Worm (Caenorhabditis elegans) whole organism, L1 larva: ENCODE measurements around the gene lhfp-4.

Experiments used
- C04F5.9 ChIP-seq: sonication (generic microtip); optimal IDR thresholded peaks from 2 replicates; lab custom pipeline; 2016; ENCODE audit warnings: missing genetic modification characterization, missing compliant biosample characterization
- C34B4.2 ChIP-seq: sonication (generic microtip); optimal IDR thresholded peaks from 2 replicates; lab custom pipeline; 2017; ENCODE audit warnings: mild to moderate bottlenecking, missing genetic modification characterization, missing compliant biosample characterization
- F16B12.6 ChIP-seq: fragments of 150-350 bp; optimal IDR thresholded peaks from 2 replicates; lab custom pipeline; 2014; ENCODE audit warnings: missing biosample characterization, missing genetic modification characterization
- ceh-63 ChIP-seq: fragments of 200-800 bp; sonication (Bioruptor generic); optimal IDR thresholded peaks from 2 replicates; lab custom pipeline; 2018; ENCODE audit warnings: mild to moderate bottlenecking, missing genetic modification characterization, missing compliant biosample characterization
- ceh-82 ChIP-seq, 3 experiments: fragments of 150-350 bp in 1 of 3; sonication (generic microtip) in 2 of 3; optimal IDR thresholded peaks; 2 replicates each; lab custom pipeline; 2014 to 2017; ENCODE audit warnings: missing biosample characterization in 3 of 3, missing genetic modification characterization in 3 of 3
- ceh-88 ChIP-seq: fragments of 200-800 bp; sonication (Bioruptor generic); IDR thresholded peaks from 2 replicates; pipeline ENCODE4 v1.3.6; 2022; ENCODE audit warnings: missing genetic modification characterization, missing compliant biosample characterization
- ceh-90 ChIP-seq: sonication (generic microtip); optimal IDR thresholded peaks from 2 replicates; lab custom pipeline; 2016; ENCODE audit warnings: missing genetic modification characterization, missing compliant biosample characterization
- ces-1 ChIP-seq: fragments of 150-350 bp; optimal IDR thresholded peaks from 2 replicates; lab custom pipeline; 2014; ENCODE audit warnings: missing biosample characterization, missing genetic modification reagents, missing genetic modification characterization
- dsc-1 ChIP-seq: sonication (generic microtip); optimal IDR thresholded peaks from 2 replicates; lab custom pipeline; 2016; ENCODE audit warnings: mild to moderate bottlenecking, missing genetic modification characterization, missing compliant biosample characterization
- efl-1 ChIP-seq, 4 experiments: fragments of 150-350 bp; optimal IDR thresholded peaks in 3 of 4; peaks in 1 of 4; 1 replicate in 1 of 4; 2 replicates in 3 of 4; lab custom pipeline; 2014; ENCODE audit warnings: missing biosample characterization in 2 of 4, missing genetic modification characterization in 2 of 4, missing genetic modification reagents in 2 of 4
- egl-13 ChIP-seq: sonication (generic microtip); optimal IDR thresholded peaks from 2 replicates; lab custom pipeline; 2016; ENCODE audit warnings: missing genotype, missing genetic modification reagents, missing genetic modification characterization, missing compliant biosample characterization
- egl-27 ChIP-seq, 2 experiments: fragments of 150-350 bp in 1 of 2; sonication (generic microtip); optimal IDR thresholded peaks; 3 replicates each; lab custom pipeline; 2017 to 2018; ENCODE audit warnings: missing biosample characterization in 2 of 2, missing genetic modification characterization in 2 of 2, missing genetic modification reagents in 2 of 2
- elt-2 ChIP-seq: sonication (generic microtip); optimal IDR thresholded peaks from 2 replicates; lab custom pipeline; 2016; ENCODE audit warnings: missing genetic modification characterization, mild to moderate bottlenecking, inconsistent platforms, missing compliant biosample characterization, missing genetic modification reagents
- elt-3 ChIP-seq, 6 experiments: fragments of 150-350 bp in 1 of 6; sonication (generic microtip); optimal IDR thresholded peaks; 2 replicates each; lab custom pipeline; 2017 to 2018; ENCODE audit warnings: missing biosample characterization in 6 of 6, missing genetic modification characterization in 6 of 6, inconsistent platforms in 1 of 6
- fkh-8 ChIP-seq: sonication (generic microtip); optimal IDR thresholded peaks from 2 replicates; lab custom pipeline; 2016; ENCODE audit warnings: mild to moderate bottlenecking, missing genetic modification characterization, missing compliant biosample characterization
- fos-1 ChIP-seq: fragments of 150-350 bp; optimal IDR thresholded peaks from 2 replicates; lab custom pipeline; 2014; ENCODE audit warnings: missing biosample characterization, missing genetic modification characterization
- grh-1 ChIP-seq: fragments of 200-800 bp; sonication (Bioruptor generic); IDR thresholded peaks from 2 replicates; pipeline ENCODE4 v1.3.6; 2022; ENCODE audit warnings: missing genetic modification reagents, missing genetic modification characterization, missing compliant biosample characterization
- hlh-17 ChIP-seq: fragments of 200-800 bp; sonication (Bioruptor generic); optimal IDR thresholded peaks from 2 replicates; lab custom pipeline; 2018; ENCODE audit warnings: missing genetic modification characterization, mild to moderate bottlenecking, missing compliant biosample characterization, moderate library complexity, borderline replicate concordance
- hlh-4 ChIP-seq: sonication (generic microtip); optimal IDR thresholded peaks from 2 replicates; lab custom pipeline; 2016; ENCODE audit warnings: mild to moderate bottlenecking, missing genetic modification characterization, missing compliant biosample characterization
- hpl-2 ChIP-seq: fragments of 150-350 bp; optimal IDR thresholded peaks from 2 replicates; lab custom pipeline; 2014; ENCODE audit warnings: missing biosample characterization, missing genetic modification reagents, missing genetic modification characterization
- isw-1 ChIP-seq: fragments of 200-800 bp; sonication (Bioruptor generic); IDR thresholded peaks from 2 replicates; pipeline ENCODE4 v1.3.6; 2022; ENCODE audit warnings: missing genetic modification characterization, missing compliant biosample characterization
- jun-1 ChIP-seq: fragments of 150-350 bp; optimal IDR thresholded peaks from 2 replicates; lab custom pipeline; 2014; ENCODE audit warnings: missing biosample characterization, missing genetic modification reagents, missing genetic modification characterization
- lin-14 ChIP-seq: fragments of 200-800 bp; sonication (Bioruptor generic); optimal IDR thresholded peaks from 2 replicates; lab custom pipeline; 2018; ENCODE audit warnings: mild to moderate bottlenecking, missing genetic modification characterization, moderate library complexity, missing compliant biosample characterization
- lin-15B ChIP-seq: fragments of 150-350 bp; sonication (generic microtip); optimal IDR thresholded peaks from 3 replicates; lab custom pipeline; 2014; ENCODE audit warnings: missing biosample characterization, missing genetic modification characterization
- lin-35 ChIP-seq, 2 experiments: fragments of 150-350 bp; optimal IDR thresholded peaks; 2 replicates each; lab custom pipeline; 2014; ENCODE audit warnings: missing biosample characterization in 2 of 2, missing genetic modification characterization in 2 of 2, missing genetic modification reagents in 2 of 2
- lin-39 ChIP-seq: fragments of 150-350 bp; optimal IDR thresholded peaks from 2 replicates; lab custom pipeline; 2014; ENCODE audit warnings: missing biosample characterization, missing genetic modification reagents, missing genetic modification characterization
- lir-3 ChIP-seq: sonication (generic microtip); optimal IDR thresholded peaks from 2 replicates; lab custom pipeline; 2016; ENCODE audit warnings: mild to moderate bottlenecking, missing genetic modification characterization, moderate library complexity, missing compliant biosample characterization; ENCODE audit not compliant: poor library complexity
- mdl-1 ChIP-seq, 2 experiments: fragments of 150-350 bp; optimal IDR thresholded peaks; 2 replicates each; lab custom pipeline; 2014 to 2017; ENCODE audit warnings: missing biosample characterization in 2 of 2, missing genetic modification characterization in 2 of 2, inconsistent platforms in 1 of 2
- nhr-19 ChIP-seq: fragments of 200-800 bp; sonication (Bioruptor generic); conservative IDR thresholded peaks from 2 replicates; pipeline ENCODE4 v1.3.6; 2022; ENCODE audit warnings: missing genetic modification characterization, missing compliant biosample characterization
- nhr-237 ChIP-seq: fragments of 150-350 bp; optimal IDR thresholded peaks from 2 replicates; lab custom pipeline; 2014; ENCODE audit warnings: missing biosample characterization, missing genetic modification characterization
- nhr-28 ChIP-seq: fragments of 150-350 bp; optimal IDR thresholded peaks from 2 replicates; lab custom pipeline; 2014; ENCODE audit warnings: missing biosample characterization, missing genetic modification characterization
- nhr-71 ChIP-seq: sonication (generic microtip); optimal IDR thresholded peaks from 2 replicates; lab custom pipeline; 2016; ENCODE audit warnings: mild to moderate bottlenecking, missing genetic modification characterization, moderate library complexity, missing compliant biosample characterization
- nhr-76 ChIP-seq: sonication (generic microtip); optimal IDR thresholded peaks from 2 replicates; lab custom pipeline; 2017; ENCODE audit warnings: missing biosample characterization, missing genetic modification characterization
- nhr-77 ChIP-seq: fragments of 150-350 bp; optimal IDR thresholded peaks from 2 replicates; lab custom pipeline; 2014; ENCODE audit warnings: missing biosample characterization, missing genetic modification characterization
- pax-3 ChIP-seq: fragments of 200-800 bp; sonication (Bioruptor generic); optimal IDR thresholded peaks from 2 replicates; lab custom pipeline; 2018; ENCODE audit warnings: mild to moderate bottlenecking, missing genetic modification characterization, moderate library complexity, missing compliant biosample characterization
- pqm-1 ChIP-seq: sonication (generic microtip); optimal IDR thresholded peaks from 3 replicates; lab custom pipeline; 2017; ENCODE audit warnings: missing biosample characterization, missing genetic modification characterization
- snpc-4 ChIP-seq: fragments of 150-350 bp; optimal IDR thresholded peaks from 2 replicates; lab custom pipeline; 2014; ENCODE audit warnings: missing biosample characterization, missing genetic modification characterization
- sox-4 ChIP-seq: sonication (generic microtip); optimal IDR thresholded peaks from 2 replicates; lab custom pipeline; 2016; ENCODE audit warnings: missing genetic modification characterization, missing compliant biosample characterization
- sptf-1 ChIP-seq: fragments of 150-350 bp; optimal IDR thresholded peaks from 2 replicates; lab custom pipeline; 2014; ENCODE audit warnings: missing biosample characterization, missing genetic modification characterization
- sup-37 ChIP-seq: fragments of 200-800 bp; sonication (Bioruptor generic); optimal IDR thresholded peaks from 2 replicates; lab custom pipeline; 2018; ENCODE audit warnings: mild to moderate bottlenecking, missing genetic modification characterization, missing compliant biosample characterization
- swsn-7 ChIP-seq: sonication (generic microtip); optimal IDR thresholded peaks from 2 replicates; lab custom pipeline; 2016; ENCODE audit warnings: missing genetic modification characterization, missing compliant biosample characterization
- tbx-2 ChIP-seq: sonication (generic microtip); optimal IDR thresholded peaks from 2 replicates; lab custom pipeline; 2016; ENCODE audit warnings: missing genetic modification characterization, missing compliant biosample characterization
- tlp-1 ChIP-seq: fragments of 150-350 bp; optimal IDR thresholded peaks from 2 replicates; lab custom pipeline; 2014; ENCODE audit warnings: missing biosample characterization, missing genetic modification characterization
- vab-15 ChIP-seq: sonication (generic microtip); optimal IDR thresholded peaks from 2 replicates; lab custom pipeline; 2017; ENCODE audit warnings: missing genotype, mild to moderate bottlenecking, missing genetic modification characterization, missing compliant biosample characterization
- xbp-1 ChIP-seq: sonication (generic microtip); optimal IDR thresholded peaks from 2 replicates; lab custom pipeline; 2016; ENCODE audit warnings: missing genetic modification characterization, missing compliant biosample characterization
- zag-1 ChIP-seq: fragments of 150-350 bp; optimal IDR thresholded peaks from 2 replicates; lab custom pipeline; 2014; ENCODE audit warnings: missing biosample characterization, missing genetic modification characterization
- ztf-11 ChIP-seq, 2 experiments: sonication (generic microtip); optimal IDR thresholded peaks; 2 replicates each; lab custom pipeline; 2016 to 2017; ENCODE audit warnings: missing genetic modification characterization in 2 of 2, missing biosample characterization in 1 of 2, missing compliant biosample characterization in 1 of 2
- ztf-4 ChIP-seq: fragments of 150-350 bp; optimal IDR thresholded peaks from 2 replicates; lab custom pipeline; 2014; ENCODE audit warnings: missing biosample characterization, missing genetic modification characterization

The lhfp-4 gene

ce11 chrIV:17278363-17278762 is 3.0 kb downstream of the lhfp-4 start (continued):
- TF ChIP-seq swsn-7 (peak; percentile 99), tlp-1 (tag; lab: Kevin White, UChicago) (no peak), tbx-2 (tag; lab: Kevin White, UChicago) (peak; percentile 98), ceh-88 (GFP tag; lab: Robert Waterston, UW) (peak; percentile 98), lin-39 (tag; lab: Kevin White, UChicago) (peak; percentile 91), hlh-4 (peak; percentile 72), fkh-8 (peak; percentile 100), nhr-237 (tag; lab: Kevin White, UChicago) (peak; percentile 92), hlh-17 (peak; percentile 23), ceh-82 (tag; optimal IDR thresholded peaks at IDR 0.05; lab: Kevin White, UChicago) (peak; percentile 94 to 97 (median 95)), lir-3 (peak; percentile 80), lin-35 (GFP tag; optimal IDR thresholded peaks at IDR 0.05; lab: Kevin White, UChicago) (peak; percentile 83 to 90), sptf-1 (tag; lab: Kevin White, UChicago) (no peak), isw-1 (peak; percentile 99), grh-1 (GFP tag; lab: Robert Waterston, UW) (peak; percentile 95), C34B4.2 (tag; lab: Kevin White, UChicago) (peak; percentile 68), vab-15 (tag; lab: Kevin White, UChicago) (peak; percentile 94), nhr-71 (tag; lab: Kevin White, UChicago) (peak; percentile 100), pqm-1 (tag; lab: Kevin White, UChicago) (peak; percentile 18), xbp-1 (tag; lab: Kevin White, UChicago) (peak; percentile 98), egl-13 (tag; lab: Kevin White, UChicago) (peak; percentile 99), lin-15B (tag; lab: Kevin White, UChicago) (peak; percentile 71), ztf-11 (tag; optimal IDR thresholded peaks at IDR 0.05; lab: Kevin White, UChicago) (peak; percentile 59 to 96), sox-4 (tag; lab: Kevin White, UChicago) (peak; percentile 93), elt-3 (tag; optimal IDR thresholded peaks at IDR 0.05; lab: Kevin White, UChicago) (peak; percentile 31 to 96 (median 66)), ceh-63 (GFP tag; lab: Kevin White, UChicago) (peak; percentile 82), ztf-4 (tag; lab: Kevin White, UChicago) (peak; percentile 95), egl-27 (tag; optimal IDR thresholded peaks at IDR 0.05; lab: Kevin White, UChicago) (peak; percentile 71 to 88), jun-1 (tag; lab: Kevin White, UChicago) (peak; percentile 96), ces-1 (GFP tag; lab: Kevin White, UChicago) (peak; percentile 33), lin-14 (GFP tag; lab: Kevin White, UChicago) (peak; percentile 100), efl-1 (optimal IDR thresholded peaks at IDR 0.05; lab: Kevin White, UChicago) (peak; percentile 86 to 89), efl-1 (GFP tag; optimal IDR thresholded peaks at IDR 0.05 in 1 of 2; lab: Kevin White, UChicago) (peak; percentile 72 to 98), hpl-2 (GFP tag; lab: Kevin White, UChicago) (peak; percentile 94), sup-37 (GFP tag; lab: Kevin White, UChicago) (peak; percentile 97), mdl-1 (tag; optimal IDR thresholded peaks at IDR 0.05; lab: Kevin White, UChicago) (peak; percentile 6 to 74), nhr-28 (tag; lab: Kevin White, UChicago) (peak; percentile 56), snpc-4 (tag; lab: Kevin White, UChicago) (peak; percentile 70), nhr-19 (GFP tag; lab: Robert Waterston, UW) (peak; percentile 96)
- TF ChIP-seq, all 84 proteins: peak for 75

ce11 chrIV:17278861-17279591 is 3.6 kb downstream of the lhfp-4 start, which contains the start of gene hsp-1:
Gene hsp-1, plus strand, starts transcription at chrIV:17278959.
- TF ChIP-seq ztf-4 (tag; lab: Kevin White, UChicago) (no peak), zag-1 (no peak), nhr-76 (tag; lab: Kevin White, UChicago) (no peak), nhr-77 (no peak), F16B12.6 (tag; lab: Kevin White, UChicago) (no peak), ceh-90 (tag; lab: Kevin White, UChicago) (no peak), ceh-63 (GFP tag; lab: Kevin White, UChicago) (peak; percentile 71), lin-15B (tag; lab: Kevin White, UChicago) (no peak), mdl-1 (tag; optimal IDR thresholded peaks at IDR 0.05; lab: Kevin White, UChicago) (no peak), nhr-28 (tag; lab: Kevin White, UChicago) (no peak), fos-1 (tag; lab: Kevin White, UChicago) (no peak), lin-35 (GFP tag; optimal IDR thresholded peaks at IDR 0.05; lab: Kevin White, UChicago) (no peak), fkh-8 (no peak), elt-2 (tag; lab: Kevin White, UChicago) (no peak), nhr-71 (tag; lab: Kevin White, UChicago) (no peak), jun-1 (tag; lab: Kevin White, UChicago) (no peak), C04F5.9 (no peak), pax-3 (no peak), hpl-2 (GFP tag; lab: Kevin White, UChicago) (no peak), dsc-1 (tag; lab: Kevin White, UChicago) (no peak), lir-3 (no peak), C34B4.2 (tag; lab: Kevin White, UChicago) (no peak)
